Fruit fly (Drosophila melanogaster) whole organism, embryonic: ENCODE measurements around the gene mRpL28.

Experiments
- BEAF-32 ChIP-seq: fragments of 200-800 bp; sonication (Bioruptor generic); optimal IDR thresholded peaks from 3 replicates; lab custom pipeline; 2017; ENCODE audit warnings: missing biosample characterization, missing genetic modification characterization, mild to moderate bottlenecking, moderate library complexity, missing genetic modification reagents
- CG11085 ChIP-seq: fragments of 200-800 bp; sonication (Bioruptor generic); IDR thresholded peaks from 2 replicates; pipeline ENCODE4 v1.3.6; 2022; ENCODE audit warnings: missing biosample characterization, missing genetic modification characterization
- CG13123 ChIP-seq: fragments of 200-800 bp; sonication (Bioruptor generic); optimal IDR thresholded peaks from 2 replicates; lab custom pipeline; 2016; ENCODE audit warnings: missing biosample characterization, missing genetic modification characterization
- CG15073 ChIP-seq: fragments of 200-800 bp; sonication (Bioruptor generic); optimal IDR thresholded peaks from 2 replicates; lab custom pipeline; 2016; ENCODE audit warnings: missing biosample characterization, missing genetic modification characterization
- CG1602 ChIP-seq: fragments of 200-800 bp; sonication (Bioruptor generic); optimal IDR thresholded peaks from 3 replicates; lab custom pipeline; 2016; ENCODE audit warnings: missing biosample characterization, missing genetic modification characterization
- CG17186 ChIP-seq: fragments of 200-800 bp; sonication (Bioruptor generic); optimal IDR thresholded peaks from 3 replicates; lab custom pipeline; 2017; ENCODE audit warnings: missing biosample characterization, missing genetic modification reagents, missing genetic modification characterization
- CG33557 ChIP-seq: fragments of 200-800 bp; sonication (Bioruptor generic); optimal IDR thresholded peaks from 2 replicates; lab custom pipeline; 2019; ENCODE audit warnings: missing biosample characterization, mild to moderate bottlenecking, missing genetic modification characterization, moderate library complexity
- CG4328 ChIP-seq: fragments of 200-800 bp; sonication (Bioruptor generic); optimal IDR thresholded peaks from 3 replicates; lab custom pipeline; 2017; ENCODE audit warnings: missing biosample characterization, missing genetic modification reagents, missing genetic modification characterization
- CG4730 ChIP-seq: fragments of 200-800 bp; sonication (Bioruptor generic); IDR thresholded peaks from 2 replicates; pipeline ENCODE4 v1.3.6; 2022; ENCODE audit warnings: missing biosample characterization, missing genetic modification characterization
- CG4854 ChIP-seq: fragments of 200-800 bp; sonication (Bioruptor generic); optimal IDR thresholded peaks from 2 replicates; lab custom pipeline; 2016; ENCODE audit warnings: missing biosample characterization, missing genetic modification characterization, inconsistent platforms
- CG6854 ChIP-seq: fragments of 200-800 bp; sonication (Bioruptor generic); optimal IDR thresholded peaks from 3 replicates; lab custom pipeline; 2017; ENCODE audit warnings: missing biosample characterization, mild to moderate bottlenecking, missing genetic modification characterization
- CG8089 ChIP-seq: fragments of 200-800 bp; sonication (Bioruptor generic); optimal IDR thresholded peaks from 3 replicates; lab custom pipeline; 2016; ENCODE audit warnings: missing biosample characterization, missing genetic modification characterization
- CG9437 ChIP-seq: fragments of 200-800 bp; sonication (Bioruptor generic); optimal IDR thresholded peaks from 2 replicates; lab custom pipeline; 2018; ENCODE audit warnings: missing biosample characterization, mild to moderate bottlenecking, missing genetic modification characterization
- E2f2 ChIP-seq: fragments of 200-800 bp; sonication (Bioruptor generic); IDR thresholded peaks from 2 replicates; pipeline ENCODE4 v1.3.6; 2022; ENCODE audit warnings: missing biosample characterization, missing genetic modification characterization
- Fer2 ChIP-seq: fragments of 200-800 bp; sonication (Bioruptor generic); optimal IDR thresholded peaks from 2 replicates; lab custom pipeline; 2018; ENCODE audit warnings: missing biosample characterization, mild to moderate bottlenecking, missing genetic modification characterization, moderate library complexity
- Fer3 ChIP-seq: fragments of 200-800 bp; sonication (Bioruptor generic); optimal IDR thresholded peaks from 2 replicates; lab custom pipeline; 2018; ENCODE audit warnings: missing biosample characterization, mild to moderate bottlenecking, missing genetic modification characterization, moderate library complexity
- GATAe ChIP-seq: fragments of 200-800 bp; sonication (Bioruptor generic); conservative IDR thresholded peaks from 2 replicates; pipeline ENCODE4 v1.3.6; 2022; ENCODE audit warnings: missing biosample characterization, missing genetic modification characterization
- HHEX ChIP-seq: fragments of 200-800 bp; sonication (Bioruptor generic); optimal IDR thresholded peaks from 3 replicates; lab custom pipeline; 2017; ENCODE audit warnings: missing biosample characterization, mild to moderate bottlenecking, missing genetic modification characterization, missing genetic modification reagents
- HLH54F ChIP-seq: fragments of 200-800 bp; sonication (Bioruptor generic); optimal IDR thresholded peaks from 3 replicates; lab custom pipeline; 2016; ENCODE audit warnings: missing biosample characterization, missing genetic modification characterization
- Hand ChIP-seq: fragments of 200-800 bp; sonication (Bioruptor generic); optimal IDR thresholded peaks from 2 replicates; lab custom pipeline; 2017; ENCODE audit warnings: mild to moderate bottlenecking, missing biosample characterization, missing genetic modification reagents, missing genetic modification characterization
- Hey ChIP-seq: fragments of 200-800 bp; sonication (Bioruptor generic); optimal IDR thresholded peaks from 3 replicates; lab custom pipeline; 2018; ENCODE audit warnings: missing biosample characterization, mild to moderate bottlenecking, missing genetic modification characterization
- Hmr ChIP-seq: fragments of 200-800 bp; sonication (Bioruptor generic); optimal IDR thresholded peaks from 3 replicates; lab custom pipeline; 2017; ENCODE audit warnings: mild to moderate bottlenecking, missing biosample characterization, missing genetic modification reagents, missing genetic modification characterization
- Lpt ChIP-seq: fragments of >200 bp; optimal IDR thresholded peaks from 2 replicates; lab custom pipeline; 2018; ENCODE audit warnings: missing biosample characterization, missing genetic modification characterization
- Max ChIP-seq: fragments of 200-800 bp; sonication (Bioruptor generic); optimal IDR thresholded peaks from 2 replicates; lab custom pipeline; 2016; ENCODE audit warnings: missing biosample characterization, mild to moderate bottlenecking, missing genetic modification characterization
- Meics ChIP-seq: fragments of 200-800 bp; sonication (Bioruptor generic); optimal IDR thresholded peaks from 2 replicates; lab custom pipeline; 2017; ENCODE audit warnings: missing biosample characterization, mild to moderate bottlenecking, missing genetic modification characterization
- NC2β ChIP-seq: fragments of 200-800 bp; sonication (Bioruptor generic); optimal IDR thresholded peaks from 2 replicates; lab custom pipeline; 2016; ENCODE audit warnings: missing biosample characterization, missing genetic modification characterization
- Side ChIP-seq: fragments of 200-800 bp; sonication (Bioruptor generic); optimal IDR thresholded peaks from 2 replicates; lab custom pipeline; 2016; ENCODE audit warnings: missing biosample characterization, missing genetic modification characterization
- Sox100B ChIP-seq: fragments of 200-800 bp; sonication (Bioruptor generic); optimal IDR thresholded peaks from 3 replicates; lab custom pipeline; 2018; ENCODE audit warnings: missing biosample characterization, mild to moderate bottlenecking, missing genetic modification characterization
- Sry-β ChIP-seq: fragments of 200-800 bp; sonication (Bioruptor generic); optimal IDR thresholded peaks from 2 replicates; lab custom pipeline; 2018; ENCODE audit warnings: missing biosample characterization, mild to moderate bottlenecking, missing genetic modification characterization, moderate library complexity
- abd-A ChIP-seq: fragments of 200-800 bp; sonication (Bioruptor generic); optimal IDR thresholded peaks from 3 replicates; lab custom pipeline; 2019; ENCODE audit warnings: missing biosample characterization, mild to moderate bottlenecking, missing genetic modification characterization, moderate library complexity
- az2 ChIP-seq: fragments of 200-800 bp; sonication (Bioruptor generic); optimal IDR thresholded peaks from 3 replicates; lab custom pipeline; 2016; ENCODE audit warnings: missing biosample characterization, missing genetic modification characterization
- bab2 ChIP-seq: fragments of 200-800 bp; sonication (Bioruptor generic); optimal IDR thresholded peaks from 2 replicates; lab custom pipeline; 2016; ENCODE audit warnings: missing biosample characterization, missing genetic modification characterization
- cato ChIP-seq: fragments of 200-800 bp; sonication (Bioruptor generic); optimal IDR thresholded peaks from 2 replicates; lab custom pipeline; 2016; ENCODE audit warnings: missing biosample characterization, missing genetic modification characterization, borderline replicate concordance
- croc ChIP-seq: fragments of 200-800 bp; sonication (Bioruptor generic); conservative IDR thresholded peaks from 3 replicates; pipeline ENCODE4 v1.3.6; 2022; ENCODE audit warnings: missing biosample characterization, missing genetic modification characterization
- dan ChIP-seq: fragments of 200-800 bp; sonication (Bioruptor generic); IDR thresholded peaks from 2 replicates; pipeline ENCODE4 v1.3.6; 2022; ENCODE audit warnings: missing biosample characterization, missing genetic modification characterization
- dimm ChIP-seq: fragments of 200-800 bp; sonication (Bioruptor generic); IDR thresholded peaks from 2 replicates; pipeline ENCODE4 v1.3.6; 2022; ENCODE audit warnings: missing biosample characterization, missing genetic modification characterization
- fd96Cb ChIP-seq: fragments of 200-800 bp; sonication (Bioruptor generic); optimal IDR thresholded peaks from 2 replicates; lab custom pipeline; 2018; ENCODE audit warnings: missing biosample characterization, mild to moderate bottlenecking, missing genetic modification characterization, moderate library complexity
- gem ChIP-seq: fragments of 200-800 bp; sonication (Bioruptor generic); optimal IDR thresholded peaks from 2 replicates; lab custom pipeline; 2019; ENCODE audit warnings: missing biosample characterization, mild to moderate bottlenecking, missing genetic modification characterization, moderate library complexity
- ind ChIP-seq: fragments of 200-800 bp; sonication (Bioruptor generic); optimal IDR thresholded peaks from 3 replicates; lab custom pipeline; 2016; ENCODE audit warnings: missing biosample characterization, missing genetic modification characterization
- mirr ChIP-seq: fragments of 200-800 bp; sonication (Bioruptor generic); optimal IDR thresholded peaks from 3 replicates; lab custom pipeline; 2018; ENCODE audit warnings: missing biosample characterization, mild to moderate bottlenecking, missing genetic modification characterization
- onecut ChIP-seq: fragments of 200-800 bp; sonication (Bioruptor generic); IDR thresholded peaks from 2 replicates; pipeline ENCODE4 v1.3.6; 2022; ENCODE audit warnings: missing biosample characterization, missing genetic modification characterization
- run ChIP-seq: fragments of 200-800 bp; sonication (Bioruptor generic); optimal IDR thresholded peaks from 3 replicates; lab custom pipeline; 2018; ENCODE audit warnings: missing biosample characterization, mild to moderate bottlenecking, missing genetic modification characterization
- sd ChIP-seq: fragments of 200-800 bp; sonication (Bioruptor generic); optimal IDR thresholded peaks from 3 replicates; lab custom pipeline; 2018; ENCODE audit warnings: missing biosample characterization, mild to moderate bottlenecking, missing genetic modification characterization, moderate library complexity
- sens ChIP-seq: fragments of 200-800 bp; sonication (Bioruptor generic); peaks from one replicate; lab custom pipeline; 2016; ENCODE audit warnings: missing biosample characterization, missing genetic modification characterization
- seq ChIP-seq: fragments of 200-800 bp; sonication (Bioruptor generic); IDR thresholded peaks from 2 replicates; pipeline ENCODE4 v1.3.6; 2022; ENCODE audit warnings: missing biosample characterization, missing genetic modification characterization
- slp2 ChIP-seq: fragments of 200-800 bp; sonication (Bioruptor generic); optimal IDR thresholded peaks from 2 replicates; lab custom pipeline; 2016; ENCODE audit warnings: missing biosample characterization, missing genetic modification characterization
- sna ChIP-seq: fragments of 200-800 bp; sonication (Bioruptor generic); IDR thresholded peaks from 2 replicates; pipeline ENCODE4 v1.3.6; 2022; ENCODE audit warnings: missing biosample characterization, missing genetic modification characterization; ENCODE audit not compliant: partially characterized antibody
- sob ChIP-seq: fragments of 200-800 bp; sonication (Bioruptor generic); IDR thresholded peaks from 2 replicates; pipeline ENCODE4 v1.3.6; 2022; ENCODE audit warnings: missing biosample characterization, missing genetic modification characterization
- tx ChIP-seq: fragments of 200-800 bp; sonication (Bioruptor generic); optimal IDR thresholded peaks from 2 replicates; lab custom pipeline; 2016; ENCODE audit warnings: missing biosample characterization, missing genetic modification characterization
- wdn ChIP-seq: fragments of 200-800 bp; sonication (Bioruptor generic); IDR thresholded peaks from 2 replicates; pipeline ENCODE4 v1.3.6; 2022; ENCODE audit warnings: missing biosample characterization, missing genetic modification characterization

The mRpL28 gene

DNA sequence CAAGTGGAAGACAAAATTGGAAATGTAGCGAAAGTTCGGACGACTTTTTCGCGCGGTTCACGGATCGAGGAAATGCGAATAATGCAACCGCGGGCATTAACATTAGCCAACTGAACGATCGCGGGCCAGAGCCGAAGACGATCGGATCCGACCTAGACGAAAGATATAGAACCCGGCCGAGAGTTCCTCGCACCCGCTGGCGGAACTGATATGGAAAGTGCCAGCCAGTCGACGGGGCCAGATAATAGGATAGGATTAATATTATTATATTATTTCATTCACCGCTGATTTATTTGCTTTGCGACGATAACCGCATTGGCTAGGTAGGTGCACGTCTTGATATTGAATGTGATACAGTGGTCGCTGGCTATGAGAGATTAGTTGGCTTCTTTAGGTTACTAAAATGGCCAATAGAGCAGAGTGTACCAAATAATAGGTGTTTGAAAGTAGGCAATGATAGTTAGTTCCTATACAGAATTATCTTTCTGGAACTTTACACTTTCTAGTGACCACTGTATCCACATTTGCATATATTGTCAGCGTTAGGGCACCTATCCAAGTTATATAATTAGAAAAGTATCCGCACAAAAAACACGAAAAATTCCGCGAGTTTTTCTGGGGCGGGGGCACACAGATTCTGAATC is 25.7 kb downstream of the mRpL28 start (continued):
- TF ChIP-seq CG17186, result no peak
- no peak for TF ChIP-seq CG11085 (GFP tag; lab: Robert Waterston, UW)
- TF ChIP-seq Sox100B (GFP tag; lab: Kevin White, UChicago), result peak; percentile 30
- 0 out of 2 replicates have a peak, but pooled peaks have one; percentile 56 for TF ChIP-seq wdn (GFP tag; lab: Robert Waterston, UW)
- 0 out of 2 replicates have a peak, but pooled peaks have one; percentile 34 for TF ChIP-seq GATAe (GFP tag; lab: Robert Waterston, UW)
- TF ChIP-seq BEAF-32 (GFP tag; lab: Kevin White, UChicago), result no peak
- TF ChIP-seq HLH54F (GFP tag; lab: Kevin White, UChicago), result peak; percentile 64
- TF ChIP-seq abd-A (tag; lab: Kevin White, UChicago), result no peak
- TF ChIP-seq CG33557 (GFP tag; lab: Kevin White, UChicago), result peak; percentile 13
- peak; percentile 76 for TF ChIP-seq fd96Cb (tag; lab: Kevin White, UChicago)
- TF ChIP-seq croc (GFP tag; lab: Robert Waterston, UW), result peak; percentile 40; the same call in 1 of the 3 replicates
- peak; percentile 45 for TF ChIP-seq onecut (GFP tag; lab: Robert Waterston, UW)
- TF ChIP-seq Fer3 (tag; lab: Kevin White, UChicago), result peak; percentile 69
- TF ChIP-seq CG4730 (GFP tag; lab: Robert Waterston, UW), result peak; percentile 49; the same call in 1 of the 2 replicates
- peak; percentile 4 for TF ChIP-seq Hey (tag; lab: Kevin White, UChicago)
- peak; percentile 75 for TF ChIP-seq gem
- TF ChIP-seq Sry-β (GFP tag; lab: Kevin White, UChicago), result no peak
- peak; percentile 47 for TF ChIP-seq az2 (GFP tag; lab: Kevin White, UChicago)
- TF ChIP-seq Hand (GFP tag; lab: Kevin White, UChicago), result peak; percentile 11
- TF ChIP-seq sna, result no peak
- 0 out of 2 replicates have a peak, but pooled peaks have one; percentile 25 for TF ChIP-seq dimm (GFP tag; lab: Robert Waterston, UW)
- TF ChIP-seq sens, result peak; percentile 95
- TF ChIP-seq ind (GFP tag; lab: Kevin White, UChicago), result peak; percentile 83
- no peak for TF ChIP-seq Lpt (GFP tag; lab: Kevin White, UChicago)
- TF ChIP-seq seq (GFP tag; lab: Robert Waterston, UW), result peak; percentile 44; the same call in 1 of the 2 replicates
- TF ChIP-seq sob (GFP tag; lab: Robert Waterston, UW), result peak; percentile 71
- TF ChIP-seq cato, result peak; percentile 7
- TF ChIP-seq CG15073 (GFP tag; lab: Kevin White, UChicago), result peak; percentile 30
- peak; percentile 61 for TF ChIP-seq Meics (GFP tag; lab: Kevin White, UChicago)
- no peak for TF ChIP-seq CG9437
- TF ChIP-seq CG1602, result no peak
- no peak for TF ChIP-seq dan
- TF ChIP-seq Max (GFP tag; lab: Kevin White, UChicago), result peak; percentile 2
- TF ChIP-seq slp2, result peak; percentile 56
- TF ChIP-seq CG4854 (GFP tag; lab: Kevin White, UChicago), result no peak
- TF ChIP-seq CG13123 (GFP tag; lab: Kevin White, UChicago), result peak; percentile 20
- TF ChIP-seq NC2β, result no peak
- no peak for TF ChIP-seq CG8089 (GFP tag; lab: Kevin White, UChicago)
- TF ChIP-seq HHEX, result peak; percentile 46
- TF ChIP-seq sd (tag; lab: Kevin White, UChicago), result no peak
- peak; percentile 19; the same call in 1 of the 2 replicates for TF ChIP-seq E2f2
- peak; percentile 52 for TF ChIP-seq Side (GFP tag; lab: Kevin White, UChicago)
- peak; percentile 40 for TF ChIP-seq Fer2 (tag; lab: Kevin White, UChicago)
- TF ChIP-seq bab2 (GFP tag; lab: Kevin White, UChicago), result peak; percentile 50
- peak; percentile 22 for TF ChIP-seq tx (GFP tag; lab: Kevin White, UChicago)
- TF ChIP-seq run, result no peak
- TF ChIP-seq CG6854, result peak; percentile 36
- TF ChIP-seq Hmr (GFP tag; lab: Kevin White, UChicago), result peak; percentile 55
- peak; percentile 11 for TF ChIP-seq mirr (GFP tag; lab: Kevin White, UChicago)
- TF ChIP-seq CG4328 (GFP tag; lab: Kevin White, UChicago), result peak; percentile 31
